Worm (Caenorhabditis elegans) whole organism, midembryonic: ENCODE results near the gene M02E1.3.

Source experiments
- T22C8.4 ChIP-seq: fragments of 200-800 bp; sonication (Bioruptor generic); IDR thresholded peaks from 2 replicates; pipeline ENCODE4 v1.3.6; 2022; ENCODE audit warnings: missing genetic modification characterization, missing compliant biosample characterization
- cog-1 ChIP-seq: sonication (generic microtip); optimal IDR thresholded peaks from 2 replicates; lab custom pipeline; 2016; ENCODE audit warnings: missing genetic modification characterization, missing compliant biosample characterization
- flt-1 ChIP-seq: fragments of 200-800 bp; sonication (Bioruptor generic); IDR thresholded peaks from 2 replicates; pipeline ENCODE4 v1.3.6; 2022; ENCODE audit warnings: missing genetic modification characterization, missing compliant biosample characterization
- klf-2 ChIP-seq: fragments of 200-800 bp; sonication (Bioruptor generic); conservative IDR thresholded peaks from 2 replicates; pipeline ENCODE4 v1.3.6; 2022; ENCODE audit warnings: missing genetic modification reagents, missing genetic modification characterization, missing compliant biosample characterization
- med-1 ChIP-seq: sonication (generic microtip); optimal IDR thresholded peaks from 2 replicates; lab custom pipeline; 2017; ENCODE audit warnings: missing genetic modification characterization, mild to moderate bottlenecking, missing compliant biosample characterization, antibody characterized with exemption, missing genetic modification reagents; ENCODE audit not compliant: insufficient read depth
- tab-1 ChIP-seq: fragments of 200-800 bp; sonication (Bioruptor generic); IDR thresholded peaks from 2 replicates; pipeline ENCODE4 v1.3.6; 2022; ENCODE audit warnings: missing genetic modification characterization, missing compliant biosample characterization
- ztf-29 ChIP-seq: fragments of 200-800 bp; sonication (Bioruptor generic); IDR thresholded peaks from 2 replicates; pipeline ENCODE4 v1.3.6; 2022; ENCODE audit warnings: missing genetic modification reagents, missing genetic modification characterization, missing compliant biosample characterization

DNA sequence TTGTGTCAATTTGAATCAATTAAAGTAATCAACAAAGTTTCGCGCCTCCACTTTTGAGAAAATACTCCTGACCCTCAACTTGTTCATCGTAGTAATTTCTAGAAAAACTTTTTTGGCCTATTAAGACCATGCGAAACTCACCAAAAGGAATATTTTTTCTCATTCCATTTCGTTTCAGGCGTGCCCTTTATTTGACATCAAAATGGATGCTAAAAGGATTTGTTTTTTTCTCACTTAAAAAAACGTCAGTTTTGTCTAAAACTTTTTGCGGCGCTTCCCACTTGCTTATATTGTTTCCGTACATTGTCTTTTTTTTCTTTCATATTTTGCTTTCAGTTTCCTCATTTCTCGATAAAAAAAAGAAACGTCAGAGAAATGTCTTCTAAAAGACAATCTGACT lies 38.2 kb downstream of the M02E1.3 start, which contains the start of gene C04E7.5:
- TF ChIP-seq med-1 (GFP tag; lab: Kevin White, UChicago) (no peak), T22C8.4 (GFP tag; lab: Robert Waterston, UW) (no peak), klf-2 (GFP tag; lab: Robert Waterston, UW) (no peak), cog-1 (tag; lab: Kevin White, UChicago) (no peak), flt-1 (no peak), tab-1 (no peak), ztf-29 (no peak)
